Worm (Caenorhabditis elegans) whole organism, young adult: ENCODE data around the gene srlf-24.
A peak's percentile ranks its signal among the peaks of the same experiment; 100 is the strongest.

Experiments used
- B0035.1 ChIP-seq: sonication (generic microtip); optimal IDR thresholded peaks from 2 replicates; lab custom pipeline; 2016; ENCODE audit warnings: missing genetic modification characterization, mild to moderate bottlenecking, missing compliant biosample characterization, missing genotype, missing genetic modification reagents
- C06A6.2 ChIP-seq: fragments of 200-800 bp; sonication (Bioruptor generic); conservative IDR thresholded peaks from 2 replicates; pipeline ENCODE4 v1.3.6; 2022; ENCODE audit warnings: missing genetic modification characterization, missing compliant biosample characterization
- C17E4.6 ChIP-seq: fragments of 200-800 bp; sonication (Bioruptor generic); IDR thresholded peaks from 2 replicates; pipeline ENCODE4 v1.3.6; 2022; ENCODE audit warnings: missing genetic modification reagents, missing genetic modification characterization, missing compliant biosample characterization
- F22D6.2 ChIP-seq: sonication (generic microtip); optimal IDR thresholded peaks from 2 replicates; lab custom pipeline; 2016; ENCODE audit warnings: mild to moderate bottlenecking, missing genetic modification characterization, missing compliant biosample characterization
- F33H1.4 ChIP-seq: fragments of 200-800 bp; sonication (Bioruptor generic); IDR thresholded peaks from 2 replicates; pipeline ENCODE4 v1.3.6; 2022; ENCODE audit warnings: missing genetic modification reagents, missing genetic modification characterization, missing compliant biosample characterization
- F55B11.4 ChIP-seq: sonication (generic microtip); optimal IDR thresholded peaks from 2 replicates; lab custom pipeline; 2016; ENCODE audit warnings: missing compliant biosample characterization, missing genetic modification characterization, borderline replicate concordance; ENCODE audit not compliant: insufficient read depth
- T26A5.8 ChIP-seq: sonication (generic microtip); optimal IDR thresholded peaks from 2 replicates; lab custom pipeline; 2016; ENCODE audit warnings: missing genetic modification characterization, missing compliant biosample characterization
- Y56A3A.18 ChIP-seq: fragments of 200-800 bp; sonication (Bioruptor generic); IDR thresholded peaks from 2 replicates; pipeline ENCODE4 v1.3.6; 2022; ENCODE audit warnings: missing genetic modification reagents, missing genetic modification characterization, missing compliant biosample characterization
- Y95B8A.8 ChIP-seq: fragments of 200-800 bp; sonication (Bioruptor generic); IDR thresholded peaks from 2 replicates; pipeline ENCODE4 v1.3.6; 2022; ENCODE audit warnings: missing genetic modification reagents, missing genetic modification characterization, missing compliant biosample characterization
- ZK185.1 ChIP-seq: sonication (generic microtip); optimal IDR thresholded peaks from 2 replicates; lab custom pipeline; 2016; ENCODE audit warnings: mild to moderate bottlenecking, missing genetic modification characterization, missing compliant biosample characterization; ENCODE audit not compliant: poor library complexity, severe bottlenecking
- akir-1 ChIP-seq: fragments of 200-800 bp; sonication (Bioruptor generic); optimal IDR thresholded peaks from 2 replicates; lab custom pipeline; 2018; ENCODE audit warnings: mild to moderate bottlenecking, missing genetic modification characterization, moderate library complexity, missing compliant biosample characterization
- atf-7 ChIP-seq: sonication (generic microtip); optimal IDR thresholded peaks from 2 replicates; lab custom pipeline; 2017; ENCODE audit warnings: mild to moderate bottlenecking, missing genetic modification characterization, missing compliant biosample characterization
- attf-5 ChIP-seq: fragments of 200-800 bp; sonication (Bioruptor generic); optimal IDR thresholded peaks from 2 replicates; lab custom pipeline; 2018; ENCODE audit warnings: mild to moderate bottlenecking, missing genetic modification characterization, missing compliant biosample characterization
- attf-6 ChIP-seq: fragments of 200-800 bp; sonication (Bioruptor generic); IDR thresholded peaks from 2 replicates; pipeline ENCODE4 v1.3.6; 2022; ENCODE audit warnings: missing genetic modification reagents, missing genetic modification characterization, missing compliant biosample characterization
- cebp-1 ChIP-seq, 2 experiments: fragments of 200-800 bp in 1 of 2; sonication (Bioruptor generic) in 1 of 2; sonication (generic microtip) in 1 of 2; IDR thresholded peaks in 1 of 2; optimal IDR thresholded peaks in 1 of 2; 2 replicates each; pipeline versions ENCODE4 v1.3.6 to Lab custom; 2017 to 2022; ENCODE audit warnings: missing compliant biosample characterization in 2 of 2, missing genetic modification characterization in 2 of 2, mild to moderate bottlenecking in 1 of 2, missing genetic modification reagents in 1 of 2, moderate library complexity in 1 of 2
- cebp-2 ChIP-seq: fragments of 200-800 bp; sonication (Bioruptor generic); IDR thresholded peaks from 2 replicates; pipeline ENCODE4 v1.3.6; 2022; ENCODE audit warnings: missing genetic modification characterization, missing compliant biosample characterization
- ceh-100 ChIP-seq: fragments of 200-800 bp; sonication (Bioruptor generic); IDR thresholded peaks from 2 replicates; pipeline ENCODE4 v1.3.6; 2022; ENCODE audit warnings: missing genetic modification reagents, missing genetic modification characterization, missing compliant biosample characterization
- ceh-91 ChIP-seq: fragments of 200-800 bp; sonication (Bioruptor generic); IDR thresholded peaks from 2 replicates; pipeline ENCODE4 v1.3.6; 2022; ENCODE audit warnings: missing genetic modification reagents, missing genetic modification characterization, missing compliant biosample characterization
- dpff-1 ChIP-seq: sonication (generic microtip); optimal IDR thresholded peaks from 2 replicates; lab custom pipeline; 2017; ENCODE audit warnings: mild to moderate bottlenecking, missing genetic modification characterization, missing compliant biosample characterization
- efl-1 ChIP-seq: fragments of 150-350 bp; optimal IDR thresholded peaks from 2 replicates; lab custom pipeline; 2014; ENCODE audit warnings: missing biosample characterization, missing genetic modification reagents, missing genetic modification characterization
- egl-18 ChIP-seq: fragments of 200-800 bp; sonication (Bioruptor generic); IDR thresholded peaks from 2 replicates; pipeline ENCODE4 v1.3.6; 2022; ENCODE audit warnings: missing genetic modification reagents, missing genetic modification characterization, missing compliant biosample characterization
- him-1 ChIP-seq: sonication (generic microtip); optimal IDR thresholded peaks from 2 replicates; lab custom pipeline; 2016; ENCODE audit warnings: missing genotype, missing genetic modification reagents, missing genetic modification characterization, missing compliant biosample characterization
- hlh-26 ChIP-seq: fragments of 200-800 bp; sonication (Bioruptor generic); conservative IDR thresholded peaks from 2 replicates; pipeline ENCODE4 v1.3.6; 2022; ENCODE audit warnings: missing genetic modification reagents, missing genetic modification characterization, missing compliant biosample characterization
- hsf-1 ChIP-seq: fragments of 200-800 bp; sonication (Bioruptor generic); IDR thresholded peaks from 2 replicates; pipeline ENCODE4 v1.3.6; 2022; ENCODE audit warnings: missing genetic modification reagents, missing genetic modification characterization, missing compliant biosample characterization
- lag-1 ChIP-seq: fragments of 200-800 bp; sonication (Bioruptor generic); IDR thresholded peaks from 2 replicates; pipeline ENCODE4 v1.3.6; 2022; ENCODE audit warnings: missing genetic modification reagents, missing genetic modification characterization, missing compliant biosample characterization
- lsl-1 ChIP-seq: fragments of 200-800 bp; sonication (Bioruptor generic); optimal IDR thresholded peaks from 2 replicates; lab custom pipeline; 2018; ENCODE audit warnings: mild to moderate bottlenecking, missing genetic modification characterization, moderate library complexity, missing compliant biosample characterization
- lsy-27 ChIP-seq: sonication (generic microtip); optimal IDR thresholded peaks from 2 replicates; lab custom pipeline; 2017; ENCODE audit warnings: missing genetic modification characterization, mild to moderate bottlenecking, missing compliant biosample characterization, antibody characterized with exemption, missing genotype, borderline replicate concordance; ENCODE audit not compliant: insufficient read depth
- madf-10 ChIP-seq: sonication (generic microtip); optimal IDR thresholded peaks from 2 replicates; lab custom pipeline; 2016; ENCODE audit warnings: mild to moderate bottlenecking, missing genetic modification characterization, missing compliant biosample characterization
- madf-3 ChIP-seq: fragments of 200-800 bp; sonication (Bioruptor generic); IDR thresholded peaks from 2 replicates; pipeline ENCODE4 v1.3.6; 2022; ENCODE audit warnings: missing genetic modification reagents, missing genetic modification characterization, missing compliant biosample characterization
- madf-8 ChIP-seq: fragments of 200-800 bp; sonication (Bioruptor generic); conservative IDR thresholded peaks from 2 replicates; pipeline ENCODE4 v1.3.6; 2022; ENCODE audit warnings: missing genetic modification reagents, missing genetic modification characterization, missing compliant biosample characterization
- mxl-1 ChIP-seq: sonication (generic microtip); optimal IDR thresholded peaks from 2 replicates; lab custom pipeline; 2016; ENCODE audit warnings: missing genetic modification characterization, missing compliant biosample characterization
- nfya-2 ChIP-seq: fragments of 200-800 bp; sonication (Bioruptor generic); IDR thresholded peaks from 2 replicates; pipeline ENCODE4 v1.3.6; 2022; ENCODE audit warnings: missing genetic modification reagents, missing genetic modification characterization, missing compliant biosample characterization
- nhr-120 ChIP-seq: fragments of 200-800 bp; sonication (Bioruptor generic); IDR thresholded peaks from 2 replicates; pipeline ENCODE4 v1.3.6; 2022; ENCODE audit warnings: missing genetic modification characterization, missing compliant biosample characterization
- nhr-27 ChIP-seq: fragments of 200-800 bp; sonication (Bioruptor generic); optimal IDR thresholded peaks from 2 replicates; lab custom pipeline; 2018; ENCODE audit warnings: mild to moderate bottlenecking, missing genetic modification characterization, moderate library complexity, missing compliant biosample characterization
- nhr-90 ChIP-seq: sonication (generic microtip); optimal IDR thresholded peaks from 2 replicates; lab custom pipeline; 2016; ENCODE audit warnings: missing genotype, mild to moderate bottlenecking, missing genetic modification characterization, missing compliant biosample characterization
- pha-4 ChIP-seq: fragments of 150-350 bp; sonication (generic microtip); optimal IDR thresholded peaks from 2 replicates; lab custom pipeline; 2014; ENCODE audit warnings: missing biosample characterization, missing genetic modification reagents, missing genetic modification characterization
- rcor-1 ChIP-seq: fragments of 200-800 bp; sonication (Bioruptor generic); IDR thresholded peaks from 2 replicates; pipeline ENCODE4 v1.3.6; 2022; ENCODE audit warnings: missing genetic modification reagents, missing genetic modification characterization, missing compliant biosample characterization
- rec-8 ChIP-seq, 2 experiments: sonication (generic microtip); optimal IDR thresholded peaks; 2 replicates each; lab custom pipeline; 2016; ENCODE audit warnings: mild to moderate bottlenecking in 2 of 2, missing genetic modification characterization in 2 of 2, missing genetic modification reagents in 2 of 2, missing genotype in 2 of 2, missing biosample characterization in 1 of 2, missing compliant biosample characterization in 1 of 2, moderate library complexity in 1 of 2
- snpc-1.3 ChIP-seq: sonication (generic microtip); optimal IDR thresholded peaks from 2 replicates; lab custom pipeline; 2017; ENCODE audit warnings: missing genetic modification characterization, mild to moderate bottlenecking, missing compliant biosample characterization, antibody characterized with exemption, moderate library complexity, missing genotype, missing genetic modification reagents; ENCODE audit not compliant: insufficient read depth
- snpc-3.4 ChIP-seq: sonication (generic microtip); optimal IDR thresholded peaks from 2 replicates; lab custom pipeline; 2017; ENCODE audit warnings: missing genetic modification characterization, mild to moderate bottlenecking, missing compliant biosample characterization, antibody characterized with exemption, moderate library complexity, missing genotype, missing genetic modification reagents
- somi-1 ChIP-seq: fragments of 200-800 bp; sonication (Bioruptor generic); optimal IDR thresholded peaks from 2 replicates; lab custom pipeline; 2018; ENCODE audit warnings: mild to moderate bottlenecking, missing genetic modification characterization, missing compliant biosample characterization
- sptf-2 ChIP-seq: fragments of 200-800 bp; sonication (Bioruptor generic); optimal IDR thresholded peaks from 2 replicates; lab custom pipeline; 2018; ENCODE audit warnings: mild to moderate bottlenecking, missing genetic modification characterization, missing compliant biosample characterization
- tbx-9 ChIP-seq: sonication (generic microtip); optimal IDR thresholded peaks from 2 replicates; lab custom pipeline; 2016; ENCODE audit warnings: borderline replicate concordance, missing genetic modification characterization, inconsistent platforms, missing compliant biosample characterization
- tlf-1 ChIP-seq: fragments of 200-800 bp; sonication (Bioruptor generic); optimal IDR thresholded peaks from 2 replicates; lab custom pipeline; 2018; ENCODE audit warnings: mild to moderate bottlenecking, missing genetic modification characterization, missing compliant biosample characterization
- unc-62 ChIP-seq: fragments of 150-350 bp; optimal IDR thresholded peaks from 2 replicates; lab custom pipeline; 2014; ENCODE audit warnings: missing biosample characterization, missing genetic modification reagents, missing genetic modification characterization
- xnd-1 ChIP-seq: sonication (generic microtip); optimal IDR thresholded peaks from 2 replicates; lab custom pipeline; 2016; ENCODE audit warnings: missing genotype, missing genetic modification reagents, missing genetic modification characterization, missing compliant biosample characterization
- ztf-26 ChIP-seq: sonication (generic microtip); optimal IDR thresholded peaks from 2 replicates; lab custom pipeline; 2017; ENCODE audit warnings: missing genetic modification characterization, missing compliant biosample characterization
- ztf-3 ChIP-seq: fragments of 200-800 bp; sonication (Bioruptor generic); optimal IDR thresholded peaks from 2 replicates; lab custom pipeline; 2018; ENCODE audit warnings: mild to moderate bottlenecking, missing genetic modification characterization, missing compliant biosample characterization

srlf-24 gene

DNA sequence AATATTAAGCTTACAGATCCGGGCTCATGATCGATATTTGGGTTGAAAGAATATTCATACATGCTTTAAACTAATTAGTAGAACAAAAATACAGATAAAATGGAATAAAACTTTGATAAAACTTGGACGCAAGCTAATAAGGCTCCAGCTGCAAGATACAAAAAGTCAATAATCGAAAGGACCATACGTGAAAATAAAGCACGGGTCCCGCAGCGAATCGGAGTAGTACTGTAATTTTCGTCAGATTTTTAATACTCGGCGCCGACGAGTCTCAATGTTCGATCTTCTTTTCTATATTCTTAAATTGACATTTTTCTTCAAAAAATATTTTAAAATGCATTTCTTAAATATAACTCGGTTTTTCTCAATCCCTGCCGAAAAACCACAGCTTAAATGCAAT is 19.1 kb upstream of the srlf-24 start, which contains the start of gene spo-11 (continued):
- TF ChIP-seq egl-18 (GFP tag; lab: Robert Waterston, UW) = no peak
- no peak for TF ChIP-seq C06A6.2 (GFP tag; lab: Robert Waterston, UW)
- TF ChIP-seq tbx-9 (tag; lab: Kevin White, UChicago) = no peak
- no peak for TF ChIP-seq rec-8 (tag; optimal IDR thresholded peaks at IDR 0.05; lab: Kevin White, UChicago)
- no peak for TF ChIP-seq atf-7
- TF ChIP-seq tlf-1 = no peak
- peak; percentile 83 for TF ChIP-seq xnd-1 (tag; lab: Kevin White, UChicago)
- TF ChIP-seq F22D6.2 (tag; lab: Kevin White, UChicago) = no peak
- TF ChIP-seq rcor-1 (GFP tag; lab: Robert Waterston, UW) = no peak
- peak; percentile 48 for TF ChIP-seq madf-8 (GFP tag; lab: Robert Waterston, UW)
- no peak for TF ChIP-seq Y56A3A.18 (GFP tag; lab: Robert Waterston, UW)
- no peak for TF ChIP-seq ztf-3 (GFP tag; lab: Kevin White, UChicago)
- no peak for TF ChIP-seq lag-1
- TF ChIP-seq sptf-2 (GFP tag; lab: Kevin White, UChicago) = no peak
- no peak for TF ChIP-seq nhr-90 (tag; lab: Kevin White, UChicago)
- TF ChIP-seq nhr-27 (tag; lab: Kevin White, UChicago) = no peak
- TF ChIP-seq cebp-1 (GFP tag; IDR thresholded peaks at IDR 0.05; lab: Robert Waterston, UW) = no peak
- TF ChIP-seq cebp-1 (tag; optimal IDR thresholded peaks at IDR 0.05; lab: Kevin White, UChicago) = no peak
- no peak for TF ChIP-seq snpc-1.3
- TF ChIP-seq akir-1 (GFP tag; lab: Kevin White, UChicago) = no peak
- no peak for TF ChIP-seq ceh-100
- no peak for TF ChIP-seq snpc-3.4
- TF ChIP-seq nfya-2 = no peak
- TF ChIP-seq attf-5 (GFP tag; lab: Kevin White, UChicago) = no peak
- TF ChIP-seq C17E4.6 (GFP tag; lab: Robert Waterston, UW) = no peak
- TF ChIP-seq lsy-27 (tag; lab: Kevin White, UChicago) = no peak
- no peak for TF ChIP-seq ztf-26 (tag; lab: Kevin White, UChicago)
- 0 out of 2 replicates have a peak, but pooled peaks have one; percentile 36 for TF ChIP-seq ceh-91
- no peak for TF ChIP-seq him-1 (tag; lab: Kevin White, UChicago)
- peak; percentile 94 for TF ChIP-seq lsl-1
- no peak for TF ChIP-seq nhr-120 (GFP tag; lab: Robert Waterston, UW)
- TF ChIP-seq Y95B8A.8 (GFP tag; lab: Robert Waterston, UW) = no peak
- no peak for TF ChIP-seq F55B11.4 (tag; lab: Kevin White, UChicago)
- no peak for TF ChIP-seq hlh-26
- no peak for TF ChIP-seq attf-6 (GFP tag; lab: Robert Waterston, UW)
- TF ChIP-seq cebp-2 (GFP tag; lab: Robert Waterston, UW) = no peak
- TF ChIP-seq efl-1 (GFP tag; lab: Kevin White, UChicago) = peak; percentile 5
- no peak for TF ChIP-seq mxl-1 (tag; lab: Kevin White, UChicago)
- no peak for TF ChIP-seq madf-10 (tag; lab: Kevin White, UChicago)
- no peak for TF ChIP-seq T26A5.8 (tag; lab: Kevin White, UChicago)
- no peak for TF ChIP-seq somi-1 (GFP tag; lab: Kevin White, UChicago)
- no peak for TF ChIP-seq madf-3
- peak; percentile 92 for TF ChIP-seq F33H1.4 (GFP tag; lab: Robert Waterston, UW)
- TF ChIP-seq B0035.1 (tag; lab: Kevin White, UChicago) = no peak
- no peak for TF ChIP-seq unc-62
- no peak for TF ChIP-seq hsf-1 (GFP tag; lab: Robert Waterston, UW)
- no peak for TF ChIP-seq dpff-1
- TF ChIP-seq pha-4 = no peak
- TF ChIP-seq ZK185.1 (tag; lab: Kevin White, UChicago) = no peak
